Worm (Caenorhabditis elegans): ENCODE measurements around the gene Y71H2B.2.
"Not testable (repeated sequence)": the region's sequence is repeated elsewhere in the genome, so short reads cannot be mapped to it uniquely, and the experiment has no call there.

The Y71H2B.2 gene

DNA sequence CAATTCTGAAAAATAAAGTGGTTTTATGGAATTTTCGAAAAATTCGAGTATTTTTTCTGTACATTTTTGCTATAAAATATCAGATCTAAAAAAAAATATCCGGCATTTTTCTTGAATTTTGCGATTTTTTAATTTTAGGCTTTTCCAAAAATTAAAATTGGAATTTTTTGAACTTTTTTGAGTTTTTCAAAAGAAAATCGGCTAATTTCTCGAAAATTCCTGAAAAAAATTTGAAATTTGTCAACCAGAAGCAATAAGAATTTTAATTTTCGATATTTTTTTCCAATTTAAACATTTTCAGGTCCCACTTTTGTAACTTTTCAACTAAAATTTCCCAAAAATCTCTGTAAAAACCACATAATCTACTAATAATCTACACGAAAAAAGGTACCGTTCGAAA, 19.3 kb upstream of the Y71H2B.2 start, which contains the start of gene Y71H2B.11:
Gene Y71H2B.11, plus strand, starts transcription at position 301 of the 400 bp plus-strand sequence.
- TF ChIP-seq nfya-1 (tag; optimal IDR thresholded peaks at IDR 0.05; ENCODE audit: borderline replicate concordance, insufficient read depth), result no peak
- no peak for TF ChIP-seq pbrm-1 (GFP tag; IDR thresholded peaks at IDR 0.05)
- TF ChIP-seq ets-4 (GFP tag; optimal IDR thresholded peaks at IDR 0.05), result no peak
- no peak for TF ChIP-seq lin-26 (GFP tag; IDR thresholded peaks at IDR 0.05)

DNA sequence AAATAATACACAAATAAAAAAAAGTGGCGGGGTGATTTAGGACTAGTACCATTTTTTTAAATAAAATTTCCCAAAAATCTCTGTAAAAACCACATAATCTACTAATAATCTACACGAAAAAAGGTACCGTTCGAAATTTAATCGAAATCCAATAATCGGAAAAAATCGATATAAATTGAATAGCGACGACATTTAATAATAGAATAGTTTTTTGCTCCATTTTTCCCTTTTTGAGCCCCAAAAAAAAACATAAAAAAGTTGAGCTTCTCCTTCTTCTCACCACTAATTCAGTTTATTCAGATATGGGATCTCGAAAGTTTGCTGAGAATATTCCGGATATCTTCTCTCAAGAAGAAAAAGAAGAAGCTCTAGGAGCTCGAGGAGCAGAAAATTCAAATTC, 15.3 kb upstream of the Y71H2B.2 start, which contains the start of gene Y71H2B.5:
Gene Y71H2B.5, plus strand, starts transcription at position 301 of the 400 bp plus-strand sequence.
- TF ChIP-seq aptf-2 (GFP tag; conservative IDR thresholded peaks at IDR 0.05); Y53F4B.3 (GFP tag; IDR thresholded peaks at IDR 0.05); nfya-2 (GFP tag; IDR thresholded peaks at IDR 0.05): not testable (repeated sequence)

ce11 chrIII:2616212-2616611, 6.8 kb upstream of the Y71H2B.2 start:
- TF ChIP-seq hmg-1.2 (GFP tag; IDR thresholded peaks at IDR 0.05) (no peak), let-607 (tag; optimal IDR thresholded peaks at IDR 0.05) (no peak), nfyb-1 (GFP tag; IDR thresholded peaks at IDR 0.05) (no peak), mcd-1 (GFP tag; IDR thresholded peaks at IDR 0.05) (no peak), F10E7.11 (tag; optimal IDR thresholded peaks at IDR 0.05) (no peak), bed-2 (GFP tag; IDR thresholded peaks at IDR 0.05) (no peak), F37B4.10 (GFP tag; IDR thresholded peaks at IDR 0.05) (no peak), B0035.1 (tag; optimal IDR thresholded peaks at IDR 0.05) (no peak)

ce11 chrIII:2618663-2619062, 4.3 kb upstream of the Y71H2B.2 start, which contains the start of gene Y71H2B.4:
Gene Y71H2B.4, plus strand, starts transcription at chrIII:2618963.
- TF ChIP-seq zfh-2 (GFP tag; conservative IDR thresholded peaks at IDR 0.05), result 0 out of 2 replicates have a peak, but pooled peaks have one; percentile 38
- no peak for TF ChIP-seq somi-1 (GFP tag; optimal IDR thresholded peaks at IDR 0.05)

DNA sequence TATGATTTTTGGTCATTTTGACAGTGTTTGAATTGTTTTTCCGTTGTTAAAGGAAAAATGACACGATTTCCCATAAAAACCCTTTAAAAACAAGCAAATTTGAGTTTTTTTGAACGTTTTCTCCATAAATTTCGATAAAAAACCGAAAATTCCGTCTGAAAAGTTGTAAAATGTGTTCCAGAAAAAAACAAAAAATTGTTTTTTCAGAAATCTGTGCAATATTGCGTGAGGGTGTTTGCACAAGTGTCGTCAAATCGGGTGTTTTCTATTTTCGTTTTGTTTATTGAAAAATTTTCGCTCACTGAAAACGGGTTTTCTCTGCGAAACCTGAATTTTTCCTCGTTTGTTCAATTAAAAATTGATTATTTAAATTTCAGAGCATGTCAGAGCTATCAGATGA, 3.4 kb upstream of the Y71H2B.2 start, which contains the start of gene ppfr-4:
Gene ppfr-4, plus strand, starts transcription at position 378 of the 400 bp plus-strand sequence.
- peak in 1 of 3 experiments; percentile 56 for TF ChIP-seq lin-35 (GFP tag; optimal IDR thresholded peaks at IDR 0.05)
- TF ChIP-seq madf-6 (GFP tag; IDR thresholded peaks at IDR 0.05), result 0 out of 2 replicates have a peak, but pooled peaks have one; percentile 34
- no peak for TF ChIP-seq nhr-179 (tag; optimal IDR thresholded peaks at IDR 0.05)
- peak; percentile 20; the same call in 1 of the 2 replicates for TF ChIP-seq F33H1.4 (GFP tag; IDR thresholded peaks at IDR 0.05)
- peak; percentile 13; the same call in 1 of the 2 replicates for TF ChIP-seq mcd-1 (GFP tag; IDR thresholded peaks at IDR 0.05)
- no peak for TF ChIP-seq ztf-18 (tag; optimal IDR thresholded peaks at IDR 0.05)

DNA sequence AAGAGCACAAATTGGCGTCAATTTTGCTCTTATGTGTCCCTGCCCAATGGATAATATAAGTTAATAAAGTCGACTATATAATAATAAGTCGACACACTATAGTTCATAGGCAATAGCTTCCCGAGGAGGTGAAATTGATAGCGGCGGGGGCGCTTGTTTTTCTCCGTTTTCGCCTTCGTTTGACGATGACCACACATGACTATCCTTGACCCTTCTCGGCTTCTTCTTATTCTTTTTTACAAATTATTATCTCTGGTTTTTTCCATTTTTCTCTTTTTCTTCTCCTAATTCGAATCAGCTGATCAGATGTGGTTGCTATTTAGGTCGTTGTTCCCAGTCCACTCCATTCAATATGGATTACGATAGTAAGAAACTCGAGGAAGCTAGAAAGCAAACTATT, 5.7 kb downstream of the Y71H2B.2 start, which contains the start of gene acbp-8:
Gene acbp-8, plus strand, starts transcription at position 324 of the 400 bp plus-strand sequence.
- no peak for TF ChIP-seq Y95B8A.8 (GFP tag; IDR thresholded peaks at IDR 0.05)
- no peak for TF ChIP-seq rpc-1 (optimal IDR thresholded peaks at IDR 0.05)
- TF ChIP-seq rpc-1 (tag; optimal IDR thresholded peaks at IDR 0.05), result no peak
- no peak for TF ChIP-seq pha-4 (tag; optimal IDR thresholded peaks at IDR 0.05)
- no peak for TF ChIP-seq F23B12.7 (tag; optimal IDR thresholded peaks at IDR 0.05; ENCODE audit: insufficient read depth)
- no peak for TF ChIP-seq nhr-80 (tag; optimal IDR thresholded peaks at IDR 0.05)
- TF ChIP-seq zfh-2 (GFP tag; conservative IDR thresholded peaks at IDR 0.05), result no peak
- TF ChIP-seq sptf-2 (GFP tag; optimal IDR thresholded peaks at IDR 0.05), result no peak
- TF ChIP-seq hlh-26 (GFP tag; conservative IDR thresholded peaks at IDR 0.05), result no peak
- TF ChIP-seq lin-26 (GFP tag; IDR thresholded peaks at IDR 0.05), result no peak
- TF ChIP-seq ztf-3 (GFP tag; optimal IDR thresholded peaks at IDR 0.05), result no peak
- no peak for TF ChIP-seq F33H1.4 (GFP tag; IDR thresholded peaks at IDR 0.05)
- no peak for TF ChIP-seq ztf-22 (GFP tag; optimal IDR thresholded peaks at IDR 0.05)
- TF ChIP-seq bed-1 (GFP tag; IDR thresholded peaks at IDR 0.05), result no peak
- no peak for TF ChIP-seq bed-2 (GFP tag; IDR thresholded peaks at IDR 0.05)
- no peak for TF ChIP-seq madf-8 (GFP tag; conservative IDR thresholded peaks at IDR 0.05)
- no peak for TF ChIP-seq let-607 (tag; optimal IDR thresholded peaks at IDR 0.05)
- no peak for TF ChIP-seq athp-1 (tag; optimal IDR thresholded peaks at IDR 0.05)
- no peak for TF ChIP-seq gei-17 (GFP tag; optimal IDR thresholded peaks at IDR 0.05)
- no peak for TF ChIP-seq F22D6.2 (tag; optimal IDR thresholded peaks at IDR 0.05)
